Worm (Caenorhabditis elegans) whole organism, L4 larva: ENCODE measurements around the gene K08H10.10.

ENCODE experiments used
- lim-7 ChIP-seq: fragments of 200-800 bp; sonication (Bioruptor generic); IDR thresholded peaks from 2 replicates; pipeline ENCODE4 v1.3.6; 2022; ENCODE audit warnings: missing genetic modification characterization, missing compliant biosample characterization
- lin-13 ChIP-seq: fragments of 150-350 bp; optimal IDR thresholded peaks from 2 replicates; lab custom pipeline; 2014; ENCODE audit warnings: missing biosample characterization, missing genetic modification reagents, missing genetic modification characterization
- lin-29 ChIP-seq: fragments of 200-800 bp; sonication (Bioruptor generic); IDR thresholded peaks from 2 replicates; pipeline ENCODE4 v1.3.6; 2022; ENCODE audit warnings: missing genetic modification reagents, missing genetic modification characterization, missing compliant biosample characterization
- nhr-237 ChIP-seq: sonication (generic microtip); optimal IDR thresholded peaks from 2 replicates; lab custom pipeline; 2017; ENCODE audit warnings: missing biosample characterization, missing genetic modification characterization
- pqm-1 ChIP-seq: sonication (generic microtip); optimal IDR thresholded peaks from 2 replicates; lab custom pipeline; 2017; ENCODE audit warnings: missing biosample characterization, missing genetic modification characterization
- rbr-2 ChIP-seq: sonication (generic microtip); optimal IDR thresholded peaks from 2 replicates; lab custom pipeline; 2016; ENCODE audit warnings: missing genotype, missing genetic modification characterization, missing compliant biosample characterization
- set-16 ChIP-seq: fragments of 200-800 bp; sonication (Bioruptor generic); IDR thresholded peaks from 2 replicates; pipeline ENCODE4 v1.3.6; 2022; ENCODE audit warnings: missing genetic modification reagents, missing genetic modification characterization, missing compliant biosample characterization

DNA sequence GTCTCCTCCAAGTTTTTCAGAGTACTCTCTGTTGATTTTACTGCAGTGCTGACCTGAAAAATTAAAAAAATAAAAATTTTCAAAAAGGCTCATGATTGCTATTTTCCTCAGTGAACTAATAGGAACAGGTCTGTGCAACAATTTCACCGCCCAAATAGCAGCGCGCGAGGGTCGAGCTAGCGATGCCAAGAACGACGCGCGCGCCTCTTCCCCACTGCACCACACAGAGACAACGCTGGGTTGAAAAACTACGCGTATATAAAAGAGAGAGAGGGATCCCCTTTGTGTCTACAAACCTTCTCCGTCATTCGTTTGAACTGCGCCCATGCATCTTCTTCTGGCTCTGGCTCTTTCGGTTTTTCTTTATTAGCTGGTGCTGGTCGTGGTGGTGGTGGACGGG is 30.7 kb upstream of the K08H10.10 start:
- TF ChIP-seq pqm-1 (tag; lab: Kevin White, UChicago) (no peak), nhr-237 (tag; lab: Kevin White, UChicago) (no peak), rbr-2 (peak; percentile 82), set-16 (GFP tag; lab: Robert Waterston, UW) (peak; percentile 73), lin-13 (GFP tag; lab: Kevin White, UChicago) (peak; percentile 60), lim-7 (peak; percentile 99), lin-29 (GFP tag; lab: Robert Waterston, UW) (peak; percentile 57; the same call in 1 of the 2 replicates)
